Fruit fly (Drosophila melanogaster) whole organism, pupa: ENCODE results near the gene PAPLA1.

Experiments
- CG13204 ChIP-seq: fragments of 200-800 bp; sonication (Bioruptor generic); optimal IDR thresholded peaks from 2 replicates; lab custom pipeline; 2018; ENCODE audit warnings: missing biosample characterization, mild to moderate bottlenecking, missing genetic modification characterization, moderate library complexity
- CG15710 ChIP-seq: fragments of 200-800 bp; sonication (Bioruptor generic); optimal IDR thresholded peaks from 2 replicates; lab custom pipeline; 2018; ENCODE audit warnings: missing biosample characterization, mild to moderate bottlenecking, missing genetic modification characterization, moderate library complexity
- CG9948 ChIP-seq: fragments of 200-800 bp; sonication (Bioruptor generic); optimal IDR thresholded peaks from 2 replicates; lab custom pipeline; 2018; ENCODE audit warnings: missing biosample characterization, mild to moderate bottlenecking, missing genetic modification characterization, moderate library complexity
- EcR ChIP-seq: fragments of 200-800 bp; sonication (Bioruptor generic); optimal IDR thresholded peaks from 3 replicates; lab custom pipeline; 2019; ENCODE audit warnings: missing biosample characterization, missing genetic modification characterization, mild to moderate bottlenecking, moderate library complexity, missing genetic modification reagents

DNA sequence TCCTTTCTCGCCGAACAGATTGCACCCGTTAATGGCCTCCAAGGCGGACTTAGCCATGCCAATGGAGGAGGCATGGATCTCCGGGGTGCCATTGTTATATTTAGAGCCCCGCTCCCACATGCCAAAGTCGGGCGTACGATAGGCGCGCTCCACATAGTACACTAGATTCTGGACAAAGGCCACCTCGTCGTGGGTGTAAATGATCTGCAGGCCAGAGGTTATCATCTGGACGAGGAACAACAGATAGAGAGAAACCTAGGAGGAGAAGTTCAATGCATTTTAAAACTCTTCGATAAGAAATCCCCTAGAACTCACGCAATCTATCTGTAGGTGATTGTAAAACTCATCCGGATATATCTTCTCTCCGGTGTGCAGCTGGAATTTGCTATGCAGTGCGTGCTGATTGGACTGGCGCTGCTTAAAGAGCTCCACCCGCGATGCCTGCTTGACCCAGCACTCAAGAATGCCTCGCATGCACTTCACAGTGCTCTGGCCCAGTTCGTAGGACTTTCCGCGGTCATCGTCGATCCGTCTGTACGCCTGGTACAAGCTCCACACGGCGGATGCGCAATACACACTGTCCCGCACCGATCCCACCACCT is 36.4 kb upstream of the PAPLA1 start:
- TF ChIP-seq CG15710 (tag; lab: Kevin White, UChicago) (no peak), CG13204 (GFP tag; lab: Kevin White, UChicago) (no peak), CG9948 (no peak), EcR (GFP tag; lab: Kevin White, UChicago) (no peak)
